Fruit fly (Drosophila melanogaster) whole organism, embryonic: ENCODE measurements around the gene CG12818.
A peak's percentile ranks its signal among the peaks of the same experiment; 100 is the strongest.

Experiments used
- Atf6 ChIP-seq: fragments of 200-800 bp; sonication (Bioruptor generic); IDR thresholded peaks from 2 replicates; pipeline ENCODE4 v1.3.6; 2022; ENCODE audit warnings: missing biosample characterization, missing genetic modification characterization
- B-H1 ChIP-seq: fragments of 200-800 bp; sonication (Bioruptor generic); IDR thresholded peaks from 3 replicates; pipeline ENCODE4 v1.3.6; 2022; ENCODE audit warnings: missing biosample characterization, missing genetic modification characterization
- B-H2 ChIP-seq: fragments of 200-800 bp; sonication (Bioruptor generic); optimal IDR thresholded peaks from 2 replicates; lab custom pipeline; 2018; ENCODE audit warnings: missing biosample characterization, mild to moderate bottlenecking, missing genetic modification characterization
- CG1024 ChIP-seq: fragments of 200-800 bp; sonication (Bioruptor generic); IDR thresholded peaks from 2 replicates; pipeline ENCODE4 v1.3.6; 2022; ENCODE audit warnings: missing biosample characterization, missing genetic modification characterization
- CG11093 ChIP-seq: fragments of 200-800 bp; sonication (Bioruptor generic); IDR thresholded peaks from 3 replicates; pipeline ENCODE4 v1.3.6; 2022; ENCODE audit warnings: missing biosample characterization, missing genetic modification characterization
- CG12155 ChIP-seq: fragments of 200-800 bp; sonication (Bioruptor generic); optimal IDR thresholded peaks from 3 replicates; lab custom pipeline; 2016; ENCODE audit warnings: missing biosample characterization, missing genetic modification characterization
- CG12769 ChIP-seq: fragments of 200-800 bp; sonication (Bioruptor generic); optimal IDR thresholded peaks from 2 replicates; lab custom pipeline; 2019; ENCODE audit warnings: missing biosample characterization, mild to moderate bottlenecking, missing genetic modification characterization, moderate library complexity
- CG13123 ChIP-seq: fragments of 200-800 bp; sonication (Bioruptor generic); optimal IDR thresholded peaks from 2 replicates; lab custom pipeline; 2016; ENCODE audit warnings: missing biosample characterization, missing genetic modification characterization
- CG13894 ChIP-seq: fragments of 200-800 bp; sonication (Bioruptor generic); optimal IDR thresholded peaks from 3 replicates; lab custom pipeline; 2018; ENCODE audit warnings: missing biosample characterization, mild to moderate bottlenecking, missing genetic modification characterization, moderate library complexity
- CG14710 ChIP-seq: fragments of 200-800 bp; sonication (Bioruptor generic); optimal IDR thresholded peaks from 3 replicates; lab custom pipeline; 2019; ENCODE audit warnings: missing biosample characterization, mild to moderate bottlenecking, missing genetic modification characterization, moderate library complexity
- CG1602 ChIP-seq: fragments of 200-800 bp; sonication (Bioruptor generic); optimal IDR thresholded peaks from 3 replicates; lab custom pipeline; 2016; ENCODE audit warnings: missing biosample characterization, missing genetic modification characterization
- CG1603 ChIP-seq: fragments of 200-800 bp; sonication (Bioruptor generic); optimal IDR thresholded peaks from 2 replicates; lab custom pipeline; 2019; ENCODE audit warnings: missing biosample characterization, mild to moderate bottlenecking, missing genetic modification characterization, moderate library complexity
- CG18619 ChIP-seq: fragments of 200-800 bp; sonication (Bioruptor generic); optimal IDR thresholded peaks from 3 replicates; lab custom pipeline; 2017; ENCODE audit warnings: missing biosample characterization, mild to moderate bottlenecking, missing genetic modification characterization
- CG3163 ChIP-seq: fragments of 200-800 bp; sonication (Bioruptor generic); optimal IDR thresholded peaks from 3 replicates; lab custom pipeline; 2016; ENCODE audit warnings: missing biosample characterization, missing genetic modification characterization
- CG34422 ChIP-seq: fragments of 200-800 bp; sonication (Bioruptor generic); IDR thresholded peaks from 3 replicates; pipeline ENCODE4 v1.3.6; 2022; ENCODE audit warnings: missing biosample characterization, missing genetic modification characterization
- CG3995 ChIP-seq: fragments of 200-800 bp; sonication (Bioruptor generic); optimal IDR thresholded peaks from 3 replicates; lab custom pipeline; 2016; ENCODE audit warnings: missing biosample characterization, missing genetic modification characterization
- CG6254 ChIP-seq: fragments of 200-800 bp; sonication (Bioruptor generic); optimal IDR thresholded peaks from 3 replicates; lab custom pipeline; 2017; ENCODE audit warnings: mild to moderate bottlenecking, missing biosample characterization, missing genetic modification reagents, missing genetic modification characterization
- CG6854 ChIP-seq: fragments of 200-800 bp; sonication (Bioruptor generic); optimal IDR thresholded peaks from 3 replicates; lab custom pipeline; 2017; ENCODE audit warnings: missing biosample characterization, mild to moderate bottlenecking, missing genetic modification characterization
- CG7271 ChIP-seq: fragments of 200-800 bp; sonication (Bioruptor generic); optimal IDR thresholded peaks from 2 replicates; lab custom pipeline; 2018; ENCODE audit warnings: missing biosample characterization, mild to moderate bottlenecking, missing genetic modification characterization, moderate library complexity
- CG7745 ChIP-seq: fragments of 200-800 bp; sonication (Bioruptor generic); optimal IDR thresholded peaks from 2 replicates; lab custom pipeline; 2018; ENCODE audit warnings: missing biosample characterization, mild to moderate bottlenecking, missing genetic modification characterization, moderate library complexity
- CG8281 ChIP-seq: fragments of 200-800 bp; sonication (Bioruptor generic); optimal IDR thresholded peaks from 2 replicates; lab custom pipeline; 2018; ENCODE audit warnings: missing biosample characterization, mild to moderate bottlenecking, missing genetic modification characterization, moderate library complexity
- CG9437 ChIP-seq: fragments of 200-800 bp; sonication (Bioruptor generic); optimal IDR thresholded peaks from 2 replicates; lab custom pipeline; 2018; ENCODE audit warnings: missing biosample characterization, mild to moderate bottlenecking, missing genetic modification characterization
- CrebB ChIP-seq: fragments of 200-800 bp; sonication (Bioruptor generic); optimal IDR thresholded peaks from 3 replicates; lab custom pipeline; 2018; ENCODE audit warnings: missing biosample characterization, mild to moderate bottlenecking, missing genetic modification characterization
- Dbx ChIP-seq: fragments of 200-800 bp; sonication (Bioruptor generic); IDR thresholded peaks from 3 replicates; pipeline ENCODE4 v1.3.6; 2022; ENCODE audit warnings: missing biosample characterization, missing genetic modification characterization
- Dip2 ChIP-seq: fragments of 200-800 bp; sonication (Bioruptor generic); IDR thresholded peaks from 2 replicates; pipeline ENCODE4 v1.3.6; 2022; ENCODE audit warnings: missing biosample characterization, missing genetic modification characterization
- Dip3 ChIP-seq: fragments of 200-800 bp; sonication (Bioruptor generic); optimal IDR thresholded peaks from 3 replicates; lab custom pipeline; 2016; ENCODE audit warnings: missing biosample characterization, missing genetic modification characterization
- E2f1 ChIP-seq: fragments of 200-800 bp; sonication (Bioruptor generic); IDR thresholded peaks from 2 replicates; pipeline ENCODE4 v1.3.6; 2022; ENCODE audit warnings: missing biosample characterization, missing genetic modification characterization
- GATAe ChIP-seq: fragments of 200-800 bp; sonication (Bioruptor generic); conservative IDR thresholded peaks from 2 replicates; pipeline ENCODE4 v1.3.6; 2022; ENCODE audit warnings: missing biosample characterization, missing genetic modification characterization
- Kr ChIP-seq: fragments of 200-800 bp; sonication (Bioruptor generic); optimal IDR thresholded peaks from 2 replicates; lab custom pipeline; 2017; ENCODE audit warnings: missing biosample characterization, mild to moderate bottlenecking, missing genetic modification characterization
- NK7.1 ChIP-seq: fragments of 200-800 bp; sonication (Bioruptor generic); optimal IDR thresholded peaks from 3 replicates; lab custom pipeline; 2016; ENCODE audit warnings: missing biosample characterization, missing genetic modification characterization
- Neu2 ChIP-seq: fragments of 200-800 bp; sonication (Bioruptor generic); optimal IDR thresholded peaks from 3 replicates; lab custom pipeline; 2016; ENCODE audit warnings: missing biosample characterization, missing genetic modification characterization, borderline replicate concordance
- Nf-YB ChIP-seq: fragments of 200-800 bp; sonication (Bioruptor generic); optimal IDR thresholded peaks from 3 replicates; lab custom pipeline; 2019; ENCODE audit warnings: missing biosample characterization, mild to moderate bottlenecking, missing genetic modification characterization, moderate library complexity
- Sin3A ChIP-seq: fragments of >200 bp; optimal IDR thresholded peaks from 2 replicates; lab custom pipeline; 2018
- abd-A ChIP-seq: fragments of 200-800 bp; sonication (Bioruptor generic); optimal IDR thresholded peaks from 3 replicates; lab custom pipeline; 2019; ENCODE audit warnings: missing biosample characterization, mild to moderate bottlenecking, missing genetic modification characterization, moderate library complexity
- az2 ChIP-seq: fragments of 200-800 bp; sonication (Bioruptor generic); optimal IDR thresholded peaks from 3 replicates; lab custom pipeline; 2016; ENCODE audit warnings: missing biosample characterization, missing genetic modification characterization
- btn ChIP-seq: fragments of 200-800 bp; sonication (Bioruptor generic); optimal IDR thresholded peaks from 2 replicates; lab custom pipeline; 2016; ENCODE audit warnings: missing biosample characterization, missing genetic modification characterization
- cad ChIP-seq: fragments of >200 bp; optimal IDR thresholded peaks from 2 replicates; lab custom pipeline; 2017; ENCODE audit warnings: missing biosample characterization, missing genetic modification characterization
- crc ChIP-seq: fragments of 200-800 bp; sonication (Bioruptor generic); optimal IDR thresholded peaks from 2 replicates; lab custom pipeline; 2016; ENCODE audit warnings: missing biosample characterization, missing genetic modification characterization
- crp ChIP-seq, 2 experiments: fragments of 200-800 bp; sonication (Bioruptor generic); optimal IDR thresholded peaks; 2 replicates in 1 of 2; 3 replicates in 1 of 2; lab custom pipeline; 2017; ENCODE audit warnings: missing biosample characterization in 2 of 2, missing genetic modification characterization in 2 of 2, mild to moderate bottlenecking in 1 of 2, moderate library complexity in 1 of 2
- disco-r ChIP-seq: fragments of 200-800 bp; sonication (Bioruptor generic); optimal IDR thresholded peaks from 2 replicates; lab custom pipeline; 2016; ENCODE audit warnings: missing biosample characterization, missing genetic modification characterization
- esg ChIP-seq: fragments of 200-800 bp; sonication (Bioruptor generic); conservative IDR thresholded peaks from 2 replicates; pipeline ENCODE4 v1.3.6; 2022; ENCODE audit warnings: missing biosample characterization, missing genetic modification characterization
- fd3F ChIP-seq: fragments of 200-800 bp; sonication (Bioruptor generic); optimal IDR thresholded peaks from 2 replicates; lab custom pipeline; 2018; ENCODE audit warnings: missing biosample characterization, mild to moderate bottlenecking, missing genetic modification characterization, moderate library complexity
- ftz-f1 ChIP-seq: fragments of 200-800 bp; sonication (Bioruptor generic); optimal IDR thresholded peaks from 2 replicates; lab custom pipeline; 2016; ENCODE audit warnings: missing biosample characterization, missing genetic modification characterization
- grau ChIP-seq: fragments of 200-800 bp; optimal IDR thresholded peaks from 3 replicates; lab custom pipeline; 2019; ENCODE audit warnings: missing biosample characterization, mild to moderate bottlenecking, missing genetic modification characterization, moderate library complexity
- her ChIP-seq: fragments of 200-800 bp; sonication (Bioruptor generic); optimal IDR thresholded peaks from 2 replicates; lab custom pipeline; 2016; ENCODE audit warnings: missing biosample characterization, missing genetic modification characterization
- ken ChIP-seq: fragments of 200-800 bp; sonication (Bioruptor generic); IDR thresholded peaks from 3 replicates; pipeline ENCODE4 v1.3.6; 2022; ENCODE audit warnings: missing biosample characterization, missing genetic modification characterization
- lbe ChIP-seq: fragments of 200-800 bp; sonication (Bioruptor generic); optimal IDR thresholded peaks from 2 replicates; lab custom pipeline; 2016; ENCODE audit warnings: missing biosample characterization, mild to moderate bottlenecking, missing genetic modification characterization
- repo ChIP-seq: fragments of 200-800 bp; sonication (Bioruptor generic); optimal IDR thresholded peaks from 2 replicates; lab custom pipeline; 2016; ENCODE audit warnings: missing biosample characterization, missing genetic modification characterization
- sisA ChIP-seq: fragments of 200-800 bp; sonication (Bioruptor generic); IDR thresholded peaks from 2 replicates; pipeline ENCODE4 v1.3.6; 2022; ENCODE audit warnings: missing biosample characterization, missing genetic modification characterization
- sqz ChIP-seq: fragments of 200-800 bp; sonication (Bioruptor generic); optimal IDR thresholded peaks from 3 replicates; lab custom pipeline; 2018; ENCODE audit warnings: missing biosample characterization, mild to moderate bottlenecking, missing genetic modification characterization

The CG12818 gene

dm6 chr3R:10350741-10351629, 19.6 kb downstream of the CG12818 start:
- TF ChIP-seq grau (tag; lab: Kevin White, UChicago) (peak; percentile 93), abd-A (tag; lab: Kevin White, UChicago) (peak; percentile 91), repo (GFP tag; lab: Kevin White, UChicago) (no peak), cad (GFP tag; lab: Kevin White, UChicago) (no peak), CG14710 (tag; lab: Kevin White, UChicago) (peak; percentile 18), Nf-YB (GFP tag; lab: Kevin White, UChicago) (peak; percentile 55), CG18619 (GFP tag; lab: Kevin White, UChicago) (peak; percentile 81), crp (GFP tag; optimal IDR thresholded peaks at IDR 0.05; lab: Kevin White, UChicago) (peak in 1 of 2 experiments; percentile 3), CG9437 (GFP tag; lab: Kevin White, UChicago) (peak; percentile 81), CG6254 (GFP tag; lab: Kevin White, UChicago) (peak; percentile 28), CG8281 (tag; lab: Kevin White, UChicago) (peak; percentile 48), CG7271 (tag; lab: Kevin White, UChicago) (no peak), ken (GFP tag; lab: Robert Waterston, UW) (no peak), az2 (GFP tag; lab: Kevin White, UChicago) (peak; percentile 77), lbe (peak; percentile 77), CG34422 (GFP tag; lab: Robert Waterston, UW) (no peak), B-H1 (GFP tag; lab: Robert Waterston, UW) (no peak), fd3F (peak; percentile 89), Neu2 (peak; percentile 24), Sin3A (lab: Kevin White, UChicago) (no peak), btn (no peak), CG13123 (GFP tag; lab: Kevin White, UChicago) (no peak), NK7.1 (GFP tag; lab: Kevin White, UChicago) (peak; percentile 47), GATAe (GFP tag; lab: Robert Waterston, UW) (no peak), CG12155 (GFP tag; lab: Kevin White, UChicago) (peak; percentile 82), E2f1 (GFP tag; lab: Robert Waterston, UW) (no peak), CG1024 (GFP tag; lab: Robert Waterston, UW) (no peak), esg (no peak), sisA (GFP tag; lab: Robert Waterston, UW) (no peak), CG1602 (GFP tag; lab: Kevin White, UChicago) (peak; percentile 66), Dip3 (GFP tag; lab: Kevin White, UChicago) (peak; percentile 76), disco-r (GFP tag; lab: Kevin White, UChicago) (peak; percentile 48), Dip2 (GFP tag; lab: Robert Waterston, UW) (no peak), CG6854 (GFP tag; lab: Kevin White, UChicago) (peak; percentile 85), CG11093 (GFP tag; lab: Robert Waterston, UW) (peak; percentile 70; the same call in 2 of the 3 replicates), CG3995 (peak; percentile 58), crc (peak; percentile 45), Atf6 (GFP tag; lab: Robert Waterston, UW) (no peak), CG3163 (GFP tag; lab: Kevin White, UChicago) (peak; percentile 30), her (GFP tag; lab: Kevin White, UChicago) (peak; percentile 53), Kr (GFP tag; lab: Kevin White, UChicago) (no peak), CG1603 (tag; lab: Kevin White, UChicago) (peak; percentile 41), Dbx (GFP tag; lab: Robert Waterston, UW) (no peak), CG7745 (tag; lab: Kevin White, UChicago) (peak; percentile 49), ftz-f1 (GFP tag; lab: Kevin White, UChicago) (peak; percentile 56), B-H2 (GFP tag; lab: Kevin White, UChicago) (peak; percentile 30), CG12769 (tag; lab: Kevin White, UChicago) (peak; percentile 43), sqz (GFP tag; lab: Kevin White, UChicago) (peak; percentile 70), CG13894 (peak; percentile 78), CrebB (tag; lab: Kevin White, UChicago) (peak; percentile 85)
